Worm (Caenorhabditis elegans): ENCODE results near the gene ZK131.11.

ZK131.11 gene

DNA sequence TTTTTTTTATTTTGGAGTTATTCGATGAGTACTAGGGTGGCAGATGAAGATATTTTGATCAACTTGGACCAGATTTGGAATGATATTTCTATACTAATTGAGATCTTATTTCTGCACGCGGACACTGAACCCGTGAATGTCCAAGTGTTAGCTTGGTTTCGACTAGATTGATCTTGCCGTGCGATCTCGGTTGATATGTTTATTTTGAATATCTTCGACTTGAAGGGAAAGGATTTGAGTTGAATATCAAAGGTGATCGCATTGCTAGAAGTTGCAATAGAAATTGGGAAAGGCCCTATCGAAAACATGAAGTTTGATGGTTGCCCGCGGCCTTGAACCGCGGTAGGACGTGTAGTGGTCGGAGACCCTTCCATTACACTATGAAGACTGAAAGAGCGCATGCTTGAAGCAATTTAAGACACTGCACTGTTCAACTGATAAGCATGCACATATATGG, 11.2 kb upstream of the ZK131.11 start (continued):
- TF ChIP-seq zag-1 (tag; optimal IDR thresholded peaks at IDR 0.05) (no peak), rbr-2 (tag; optimal IDR thresholded peaks at IDR 0.05) (peak; percentile 19), ama-1 (optimal IDR thresholded peaks at IDR 0.05) (no peak), hlh-11 (tag; optimal IDR thresholded peaks at IDR 0.05) (peak; percentile 59), madf-5 (GFP tag; IDR thresholded peaks at IDR 0.05) (0 out of 4 replicates have a peak, but pooled peaks of 1 of the 2 experiments have one; percentile 67), R02D3.7 (tag; optimal IDR thresholded peaks at IDR 0.05) (no peak), gei-8 (GFP tag; optimal IDR thresholded peaks at IDR 0.05) (peak; percentile 57), nhr-111 (GFP tag; optimal IDR thresholded peaks at IDR 0.05) (no peak), nhr-6 (tag; optimal IDR thresholded peaks at IDR 0.05) (no peak), F49E8.2 (tag; optimal IDR thresholded peaks at IDR 0.05; ENCODE audit: borderline replicate concordance) (no peak), snpc-4 (tag; optimal IDR thresholded peaks at IDR 0.05) (no peak), daf-16 (GFP tag; optimal IDR thresholded peaks at IDR 0.05) (peak in 1 of 2 experiments; percentile 58), daf-16 (tag; optimal IDR thresholded peaks at IDR 0.05) (peak; percentile 85), nhr-48 (tag; optimal IDR thresholded peaks at IDR 0.05) (peak; percentile 73), nhr-25 (tag; optimal IDR thresholded peaks at IDR 0.05; ENCODE audit: borderline replicate concordance, insufficient read depth) (no peak), zfp-3 (GFP tag; conservative IDR thresholded peaks at IDR 0.05) (no peak), zip-2 (tag; optimal IDR thresholded peaks at IDR 0.05) (no peak), ZK337.2 (GFP tag; IDR thresholded peaks at IDR 0.05) (no peak), F10B5.3 (tag; optimal IDR thresholded peaks at IDR 0.05) (no peak), cey-2 (tag; optimal IDR thresholded peaks at IDR 0.05; ENCODE audit: borderline replicate concordance, insufficient read depth) (no peak), lin-1 (GFP tag; IDR thresholded peaks at IDR 0.05) (0 out of 2 replicates have a peak, but pooled peaks have one; percentile 30), unc-39 (tag; optimal IDR thresholded peaks at IDR 0.05) (no peak), tra-1 (GFP tag; IDR thresholded peaks at IDR 0.05) (0 out of 2 replicates have a peak, but pooled peaks have one; percentile 36), mep-1 (tag; optimal IDR thresholded peaks at IDR 0.05) (peak; percentile 67), mxl-3 (GFP tag; optimal IDR thresholded peaks at IDR 0.05) (peak; percentile 61), daf-19 (GFP tag; conservative IDR thresholded peaks at IDR 0.05) (peak; percentile 75; the same call in 1 of the 2 replicates), D1046.2 (GFP tag; IDR thresholded peaks at IDR 0.05) (no peak; the same call in 1 of the 2 replicates), nhr-10 (tag; optimal IDR thresholded peaks at IDR 0.05) (peak; percentile 21), ceh-32 (tag; optimal IDR thresholded peaks at IDR 0.05; ENCODE audit: poor library complexity) (no peak), Y75B8A.6 (GFP tag; IDR thresholded peaks at IDR 0.05) (no peak), vab-7 (GFP tag; IDR thresholded peaks at IDR 0.05) (no peak), unc-130 (GFP tag; optimal IDR thresholded peaks at IDR 0.05) (no peak)

DNA sequence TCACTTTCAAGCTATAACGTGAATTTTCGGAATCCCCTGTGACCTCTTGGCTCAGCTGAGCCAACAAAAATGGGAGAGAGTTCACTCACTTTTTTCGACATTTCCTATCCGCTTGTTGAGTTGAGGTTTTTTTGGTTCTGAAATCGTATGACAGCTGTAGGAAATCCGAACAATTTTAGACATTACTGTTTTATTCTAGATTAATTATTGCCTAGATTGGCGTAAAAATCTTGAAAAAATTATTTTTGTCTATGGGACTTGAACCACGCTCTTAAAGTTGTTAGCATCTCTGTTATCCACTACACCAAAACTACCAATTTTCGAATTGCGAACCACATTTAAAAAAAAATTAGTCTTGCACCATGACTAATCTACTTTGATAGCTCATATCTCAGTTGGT, 8.1 kb upstream of the ZK131.11 start, which contains the start of gene C01B9.4:
TSS of gene C01B9.4 (minus strand) at position 101 of the 400 bp plus-strand sequence.
- TF ChIP-seq unc-62 (GFP tag; optimal IDR thresholded peaks at IDR 0.05 in 1 of 2) (no peak), unc-62 (tag; optimal IDR thresholded peaks at IDR 0.05) (no peak), F44E2.7 (GFP tag; IDR thresholded peaks at IDR 0.05) (no peak), arid-1 (GFP tag; conservative IDR thresholded peaks at IDR 0.05) (no peak), lin-29 (GFP tag; IDR thresholded peaks at IDR 0.05) (no peak)

DNA sequence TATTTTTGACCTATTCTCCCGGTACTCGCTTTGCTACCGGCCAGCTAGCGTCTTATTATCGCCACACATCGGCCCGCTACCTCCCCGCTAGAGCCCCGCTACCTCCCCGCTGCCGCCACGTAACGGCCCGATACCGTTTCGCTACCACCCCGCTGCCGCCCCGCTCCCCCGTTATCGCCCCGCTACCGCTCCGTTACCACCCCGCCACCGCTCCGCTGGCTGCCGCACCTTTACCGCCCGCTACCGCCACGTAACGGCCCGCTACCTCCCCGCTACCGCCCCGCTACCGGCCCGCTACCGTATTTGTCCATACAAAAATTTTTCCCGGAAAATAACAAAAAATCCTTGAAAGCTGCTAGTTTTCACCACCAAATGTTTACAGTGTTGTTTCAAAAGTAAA, 6.4 kb upstream of the ZK131.11 start:
- TF ChIP-seq set-16 (GFP tag; IDR thresholded peaks at IDR 0.05) (peak; percentile 98), egl-43 (GFP tag; IDR thresholded peaks at IDR 0.05) (peak; percentile 58; the same call in 1 of the 2 replicates), hmg-1.1 (GFP tag; IDR thresholded peaks at IDR 0.05) (no peak), unc-39 (tag; optimal IDR thresholded peaks at IDR 0.05) (no peak), pha-4 (GFP tag; IDR thresholded peaks at IDR 0.05) (peak; percentile 32; the same call in 1 of the 2 replicates), pha-4 (tag; optimal IDR thresholded peaks at IDR 0.05) (no peak), saeg-2 (GFP tag; IDR thresholded peaks at IDR 0.05) (0 out of 2 replicates have a peak, but pooled peaks have one; percentile 6)

Data from whole organism, L4 larva.